Fruit fly (Drosophila melanogaster): Measurements from ENCODE around the gene Sgs7.

Sgs7 gene

DNA sequence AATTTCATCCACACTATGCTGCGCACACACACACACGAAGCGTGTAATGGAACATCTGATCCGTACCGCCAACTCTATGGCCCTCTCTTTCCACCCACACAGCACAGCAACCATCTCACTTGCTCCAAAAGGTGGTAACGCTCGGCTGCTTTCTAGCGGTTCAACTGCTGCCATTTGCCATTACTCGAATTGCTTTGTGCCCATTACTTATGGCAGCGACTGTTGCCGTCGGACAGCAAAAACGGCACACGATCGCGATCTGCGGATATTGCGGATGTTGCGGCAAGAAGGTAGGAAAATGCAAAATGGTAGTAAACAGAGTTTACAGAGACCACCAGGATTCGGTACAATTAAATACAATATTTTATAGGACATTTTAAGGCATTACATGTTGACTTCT, 45.1 kb downstream of the Sgs7 start:
- TF ChIP-seq CG34367 (tag; optimal IDR thresholded peaks at IDR 0.05): no peak
- TF ChIP-seq rn (GFP tag; IDR thresholded peaks at IDR 0.05): no peak
- TF ChIP-seq CG32121 (GFP tag; IDR thresholded peaks at IDR 0.05): no peak
- no peak for TF ChIP-seq CG17806 (tag; optimal IDR thresholded peaks at IDR 0.05)
- TF ChIP-seq CG8159 (tag; optimal IDR thresholded peaks at IDR 0.05): no peak
- no peak for TF ChIP-seq CG12605 (GFP tag; IDR thresholded peaks at IDR 0.05)
- no peak for TF ChIP-seq EcR (GFP tag; optimal IDR thresholded peaks at IDR 0.05)
- TF ChIP-seq CG9948 (tag; optimal IDR thresholded peaks at IDR 0.05): no peak
- no peak for TF ChIP-seq CG10348 (GFP tag; IDR thresholded peaks at IDR 0.05)
- TF ChIP-seq gl (tag; optimal IDR thresholded peaks at IDR 0.05): no peak
- no peak for TF ChIP-seq Pif1A (GFP tag; optimal IDR thresholded peaks at IDR 0.05)
- no peak for TF ChIP-seq fd96Ca (GFP tag; IDR thresholded peaks at IDR 0.05)
- no peak for TF ChIP-seq D1 (tag; optimal IDR thresholded peaks at IDR 0.05)
- no peak for TF ChIP-seq CG14655 (GFP tag; optimal IDR thresholded peaks at IDR 0.05)
- no peak for TF ChIP-seq Pif1B (GFP tag; optimal IDR thresholded peaks at IDR 0.05)
- TF ChIP-seq CG15710 (tag; optimal IDR thresholded peaks at IDR 0.05): no peak
- TF ChIP-seq Ets98B (GFP tag; IDR thresholded peaks at IDR 0.05): no peak; the same call in 1 of the 2 replicates

DNA sequence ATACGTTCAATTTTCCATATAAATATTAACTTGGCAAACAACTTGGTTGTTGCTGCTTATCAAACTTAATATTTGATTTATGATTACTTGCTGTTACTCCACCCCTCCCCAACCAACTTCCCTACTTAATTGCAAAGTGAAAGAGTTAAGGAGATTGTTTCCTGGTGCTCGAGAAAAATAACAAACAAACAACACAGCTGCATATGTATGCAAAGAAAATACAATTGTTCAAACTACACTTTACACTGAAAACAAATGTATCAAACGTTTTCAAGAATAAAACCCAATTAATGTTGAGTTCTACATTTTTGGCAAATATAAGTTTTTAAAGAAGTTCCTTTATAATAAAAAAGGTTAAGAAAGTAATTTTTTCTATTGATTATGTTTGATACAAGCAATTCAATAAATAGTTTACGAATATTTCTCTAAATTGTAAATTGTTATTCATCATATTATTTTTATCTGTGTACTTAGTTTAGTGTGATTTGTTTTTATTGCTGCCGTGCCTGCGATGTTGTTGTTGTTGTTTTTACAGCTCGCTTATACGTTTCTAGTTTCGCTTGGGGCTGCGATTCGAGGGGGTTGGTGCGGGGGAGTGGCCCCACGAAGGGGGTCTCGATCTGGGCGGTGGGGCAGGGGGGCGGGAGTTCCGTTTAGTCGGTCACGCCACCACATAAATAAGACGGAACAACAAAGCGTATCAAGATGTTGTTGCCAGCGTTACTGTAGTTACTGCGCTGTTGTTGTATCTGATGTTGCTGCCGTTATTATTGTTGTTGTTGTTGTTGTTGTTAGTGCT, 46.2 kb downstream of the Sgs7 start:
- TF ChIP-seq Pif1B (GFP tag; optimal IDR thresholded peaks at IDR 0.05) (no peak), CG8159 (tag; optimal IDR thresholded peaks at IDR 0.05) (peak; percentile 75), CG12605 (GFP tag; IDR thresholded peaks at IDR 0.05) (peak; percentile 47; the same call in 1 of the 2 replicates), CG15710 (tag; optimal IDR thresholded peaks at IDR 0.05) (peak; percentile 54), fd96Ca (GFP tag; IDR thresholded peaks at IDR 0.05) (peak; percentile 69; the same call in 1 of the 3 replicates), CG17806 (tag; optimal IDR thresholded peaks at IDR 0.05) (peak; percentile 66), CG10348 (GFP tag; IDR thresholded peaks at IDR 0.05) (no peak), D1 (tag; optimal IDR thresholded peaks at IDR 0.05) (peak; percentile 17), Pif1A (GFP tag; optimal IDR thresholded peaks at IDR 0.05) (no peak), CG4496 (GFP tag; IDR thresholded peaks at IDR 0.05) (peak; percentile 48; the same call in 1 of the 3 replicates), CG34367 (tag; optimal IDR thresholded peaks at IDR 0.05) (peak; percentile 28), CG8301 (tag; optimal IDR thresholded peaks at IDR 0.05) (peak; percentile 82), EcR (GFP tag; optimal IDR thresholded peaks at IDR 0.05) (peak; percentile 9), CG14655 (GFP tag; optimal IDR thresholded peaks at IDR 0.05) (peak; percentile 71), gl (tag; optimal IDR thresholded peaks at IDR 0.05) (peak; percentile 62), Snoo (tag; optimal IDR thresholded peaks at IDR 0.05) (no peak), rn (GFP tag; IDR thresholded peaks at IDR 0.05) (no peak), CG9948 (tag; optimal IDR thresholded peaks at IDR 0.05) (peak; percentile 73), CG32121 (GFP tag; IDR thresholded peaks at IDR 0.05) (peak; percentile 75), CG13204 (GFP tag; optimal IDR thresholded peaks at IDR 0.05) (peak; percentile 55), Ets98B (GFP tag; IDR thresholded peaks at IDR 0.05) (peak; percentile 28; the same call in 1 of the 2 replicates)

DNA sequence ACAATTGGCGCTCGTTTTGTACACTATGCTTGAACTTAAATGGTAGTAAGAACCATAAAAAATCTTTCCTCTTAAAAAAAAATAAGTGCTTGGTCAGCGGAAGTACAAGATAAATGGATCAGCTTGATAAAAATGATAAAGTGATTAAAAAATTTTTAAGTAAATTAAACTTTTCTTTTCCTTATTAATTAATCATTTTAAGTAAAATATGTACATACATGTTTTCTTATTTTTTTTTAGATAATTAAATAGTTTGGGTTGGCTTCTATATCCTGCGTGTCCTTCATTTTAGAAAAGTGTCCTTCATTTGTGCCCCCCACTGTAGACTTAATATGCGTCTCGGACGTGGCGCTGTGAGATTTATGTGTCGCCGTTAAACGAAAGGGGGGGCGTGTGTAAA, 47.0 kb downstream of the Sgs7 start:
- TF ChIP-seq CG9948 (tag; optimal IDR thresholded peaks at IDR 0.05) (peak; percentile 8), CG17806 (tag; optimal IDR thresholded peaks at IDR 0.05) (no peak)

DNA sequence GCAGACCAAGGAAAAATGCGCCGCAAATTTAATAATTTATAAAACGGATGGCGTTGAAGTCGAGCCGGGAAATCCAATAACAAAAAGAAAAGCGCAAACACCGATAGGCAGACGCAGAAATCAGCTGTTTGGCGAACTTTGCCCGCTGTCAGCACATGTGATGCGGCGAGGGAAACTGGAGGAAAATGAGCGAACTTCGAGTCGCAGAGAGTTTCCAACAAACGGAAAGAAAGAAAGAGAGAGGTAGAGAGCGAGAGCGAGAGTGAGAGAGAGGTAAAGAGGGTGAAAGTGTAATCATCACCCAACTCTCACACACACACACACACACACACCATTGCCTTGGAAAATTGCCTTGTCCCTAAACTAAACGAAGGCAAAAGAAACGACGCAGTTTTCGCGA, 47.5 kb downstream of the Sgs7 start:
- TF ChIP-seq CG17806 (tag; optimal IDR thresholded peaks at IDR 0.05) (peak; percentile 21), D1 (tag; optimal IDR thresholded peaks at IDR 0.05) (no peak), gl (tag; optimal IDR thresholded peaks at IDR 0.05) (peak; percentile 89), CG15710 (tag; optimal IDR thresholded peaks at IDR 0.05) (no peak), CG12605 (GFP tag; IDR thresholded peaks at IDR 0.05) (peak; percentile 84), Ets98B (GFP tag; IDR thresholded peaks at IDR 0.05) (peak; percentile 76), CG14655 (GFP tag; optimal IDR thresholded peaks at IDR 0.05) (peak; percentile 77), CG8159 (tag; optimal IDR thresholded peaks at IDR 0.05) (peak; percentile 9), CG8301 (tag; optimal IDR thresholded peaks at IDR 0.05) (peak; percentile 73), Pif1B (GFP tag; optimal IDR thresholded peaks at IDR 0.05) (peak; percentile 6), CG9948 (tag; optimal IDR thresholded peaks at IDR 0.05) (peak; percentile 9), Pif1A (GFP tag; optimal IDR thresholded peaks at IDR 0.05) (peak; percentile 50), CG13204 (GFP tag; optimal IDR thresholded peaks at IDR 0.05) (peak; percentile 73), CG34367 (tag; optimal IDR thresholded peaks at IDR 0.05) (peak; percentile 33), fd96Ca (GFP tag; IDR thresholded peaks at IDR 0.05) (peak; percentile 78), Snoo (tag; optimal IDR thresholded peaks at IDR 0.05) (no peak), rn (GFP tag; IDR thresholded peaks at IDR 0.05) (no peak), CG10348 (GFP tag; IDR thresholded peaks at IDR 0.05) (no peak), EcR (GFP tag; optimal IDR thresholded peaks at IDR 0.05) (peak; percentile 6), CG32121 (GFP tag; IDR thresholded peaks at IDR 0.05) (peak; percentile 26; the same call in 1 of the 2 replicates), CG4496 (GFP tag; IDR thresholded peaks at IDR 0.05) (peak; percentile 74)

Data from whole organism, pupa.